Fruit fly (Drosophila melanogaster) Kc167 (cell line): ENCODE measurements around the gene mRpL47.

ENCODE experiments used
- Myc ChIP-seq: fragments of >200 bp; optimal IDR thresholded peaks from 2 replicates; lab custom pipeline; 2017; ENCODE audit warnings: missing external identifiers
- h ChIP-seq: fragments of >200 bp; optimal IDR thresholded peaks from 3 replicates; lab custom pipeline; 2018; ENCODE audit warnings: missing external identifiers
- psq ChIP-seq: fragments of >200 bp; optimal IDR thresholded peaks from 2 replicates; lab custom pipeline; 2017; ENCODE audit warnings: missing external identifiers

DNA sequence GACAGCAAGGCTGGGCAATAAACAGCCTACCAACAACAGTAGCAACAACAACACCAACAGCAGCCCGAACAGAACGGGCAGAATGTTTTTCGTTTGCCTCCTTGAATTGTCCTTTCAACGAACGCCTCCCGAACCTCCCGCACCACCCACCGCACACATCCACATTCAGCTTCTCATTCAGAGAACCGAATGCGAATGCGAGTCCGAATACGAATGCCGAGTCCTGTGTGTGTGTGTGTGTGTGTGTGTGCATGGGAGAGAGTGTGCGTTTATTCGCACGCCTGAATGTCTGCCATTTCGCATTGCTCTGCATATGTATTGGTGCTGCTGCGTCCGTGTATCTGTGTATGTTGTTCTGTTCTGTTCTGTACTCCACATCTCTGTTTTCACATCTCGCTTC lies 27.2 kb downstream of the mRpL47 start:
- TF ChIP-seq psq (lab: Kevin White, UChicago) (no peak), h (lab: Kevin White, UChicago) (no peak), Myc (no peak)
